Worm (Caenorhabditis elegans): ENCODE data around the gene T24D5.4.
A peak's percentile ranks its signal among the peaks of the same experiment; 100 is the strongest.

The T24D5.4 gene

ce11 chrX:12640961-12641360 lies 44.0 kb downstream of the T24D5.4 start:
- TF ChIP-seq egl-5 (tag; optimal IDR thresholded peaks at IDR 0.05) (peak; percentile 89), mdl-1 (tag; optimal IDR thresholded peaks at IDR 0.05) (no peak), R02D3.7 (tag; optimal IDR thresholded peaks at IDR 0.05) (no peak), tbx-2 (tag; optimal IDR thresholded peaks at IDR 0.05) (no peak), ceh-28 (tag; optimal IDR thresholded peaks at IDR 0.05) (no peak), skn-1 (tag; optimal IDR thresholded peaks at IDR 0.05) (no peak)

DNA sequence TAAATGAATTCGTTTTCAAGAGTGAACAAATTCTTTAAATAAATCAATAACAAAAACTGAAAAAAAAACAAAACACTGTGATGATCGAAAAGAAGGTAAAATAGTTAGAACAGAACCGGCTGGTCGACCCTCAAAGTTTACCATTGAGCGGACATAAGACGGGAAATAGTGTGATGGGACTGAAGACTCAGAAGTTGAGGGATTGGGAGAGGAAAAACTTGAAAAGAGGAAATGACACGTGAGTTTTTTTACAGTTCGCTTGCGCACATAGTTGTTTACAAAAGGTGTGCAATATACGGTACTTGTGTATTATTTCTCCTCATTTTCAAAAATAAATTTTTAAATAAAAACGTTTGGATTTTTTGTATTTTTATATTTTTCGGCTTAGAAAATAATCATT lies 46.0 kb downstream of the T24D5.4 start:
- peak; percentile 97 for TF ChIP-seq pha-4 (tag; optimal IDR thresholded peaks at IDR 0.05)
- peak; percentile 60 for TF ChIP-seq nhr-25 (tag; optimal IDR thresholded peaks at IDR 0.05)
- no peak for TF ChIP-seq tbx-2 (tag; optimal IDR thresholded peaks at IDR 0.05)

DNA sequence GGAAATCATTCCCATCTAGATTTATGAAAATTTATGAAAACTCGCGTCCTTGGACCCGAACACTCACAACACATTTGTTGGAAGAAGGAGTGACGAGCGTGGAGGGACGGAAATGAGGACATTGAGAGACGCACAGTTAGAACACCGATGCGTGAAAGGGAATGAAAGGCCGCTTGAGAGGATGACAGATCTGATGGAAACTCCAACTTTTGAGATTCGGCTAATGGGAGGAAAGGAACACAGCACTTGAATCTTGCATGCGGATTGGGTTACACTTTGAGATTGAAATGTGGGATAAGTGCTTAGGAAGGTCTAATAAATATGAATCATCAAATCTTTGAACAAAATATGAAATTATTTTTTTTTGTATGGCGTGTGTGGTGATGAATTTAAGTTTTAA lies 48.9 kb downstream of the T24D5.4 start:
- TF ChIP-seq nhr-25 (tag; optimal IDR thresholded peaks at IDR 0.05) (peak; percentile 66), mdl-1 (tag; optimal IDR thresholded peaks at IDR 0.05) (no peak)

ce11 chrX:12646546-12647167 lies 49.7 kb downstream of the T24D5.4 start, which contains the start of gene zmp-5:
TSS of gene zmp-5 (plus strand) at chrX:12647117.
- TF ChIP-seq nhr-25 (tag; optimal IDR thresholded peaks at IDR 0.05) (no peak), nhr-43 (tag; optimal IDR thresholded peaks at IDR 0.05; ENCODE audit: poor library complexity, severe bottlenecking) (no peak), elt-2 (tag; optimal IDR thresholded peaks at IDR 0.05) (no peak), elt-3 (tag; optimal IDR thresholded peaks at IDR 0.05) (no peak), sea-2 (GFP tag; optimal IDR thresholded peaks at IDR 0.05) (no peak), fkh-10 (GFP tag; optimal IDR thresholded peaks at IDR 0.05) (no peak), nfya-1 (tag; optimal IDR thresholded peaks at IDR 0.05; ENCODE audit: insufficient read depth) (no peak)

All from whole organism, L3 larva.